Worm (Caenorhabditis elegans): ENCODE measurements around the gene gmeb-3.

- TF ChIP-seq lin-35 (GFP tag; optimal IDR thresholded peaks at IDR 0.05) (no peak), fos-1 (tag; optimal IDR thresholded peaks at IDR 0.05) (no peak), zag-1 (tag; optimal IDR thresholded peaks at IDR 0.05) (no peak), C04F5.9 (tag; optimal IDR thresholded peaks at IDR 0.05) (no peak), ces-1 (GFP tag; optimal IDR thresholded peaks at IDR 0.05) (no peak), unc-30 (tag; optimal IDR thresholded peaks at IDR 0.05) (no peak), nhr-11 (tag; optimal IDR thresholded peaks at IDR 0.05) (no peak), skn-1 (tag; optimal IDR thresholded peaks at IDR 0.05) (no peak), snpc-4 (tag; optimal IDR thresholded peaks at IDR 0.05) (no peak)
Observed at ce11 chrIII:3759312-3759711, 9.0 kb upstream of the gmeb-3 start, which contains the start of gene arcp-1.
